Worm (Caenorhabditis elegans): ENCODE measurements around the gene ZK1240.5.

DNA sequence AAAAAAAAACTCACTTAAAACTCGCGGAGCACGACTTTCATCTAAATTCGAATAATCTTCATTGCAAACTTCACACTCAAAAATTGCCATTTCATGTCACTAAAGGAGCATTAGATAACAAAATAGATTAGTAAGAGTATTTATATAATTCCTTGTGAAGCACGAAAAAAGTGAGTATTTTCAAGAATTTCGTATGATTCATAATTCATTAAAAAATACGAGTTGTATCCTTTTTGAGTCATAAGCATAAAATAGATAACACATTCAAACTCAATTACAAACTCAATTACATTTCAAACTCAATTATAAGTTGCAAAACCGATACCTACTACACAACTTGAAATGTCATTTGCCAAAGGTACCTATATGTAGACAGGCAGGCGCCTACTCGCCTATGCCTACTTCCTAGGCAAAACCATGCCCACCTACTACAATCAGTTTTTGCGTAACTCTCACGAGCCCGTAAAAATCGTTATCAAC, 11.3 kb upstream of the ZK1240.5 start, which contains the start of the genes ZK1240.8 and ZK1240.1:
- TF ChIP-seq F13C5.2 (tag; optimal IDR thresholded peaks at IDR 0.05) (no peak), ama-1 (optimal IDR thresholded peaks at IDR 0.05) (no peak), tbx-37 (GFP tag; conservative IDR thresholded peaks at IDR 0.05) (no peak), hmg-4 (GFP tag; optimal IDR thresholded peaks at IDR 0.05) (no peak), hmbx-1 (tag; optimal IDR thresholded peaks at IDR 0.05) (no peak), flt-1 (GFP tag; IDR thresholded peaks at IDR 0.05) (no peak), B0310.2 (tag; optimal IDR thresholded peaks at IDR 0.05) (no peak), pes-1 (GFP tag; IDR thresholded peaks at IDR 0.05) (no peak), ets-7 (tag; optimal IDR thresholded peaks at IDR 0.05) (no peak)
